Fruit fly (Drosophila melanogaster) whole organism, embryonic: Measurements from ENCODE around the gene CG11920.

ENCODE experiments used
- Awh ChIP-seq: fragments of 200-800 bp; sonication (Bioruptor generic); IDR thresholded peaks from 2 replicates; pipeline ENCODE4, ENCODE4 v1.3.6; 2022; ENCODE audit warnings: missing biosample characterization, missing genetic modification characterization
- Blimp-1 ChIP-seq: fragments of 200-800 bp; sonication (Bioruptor generic); optimal IDR thresholded peaks from 3 replicates; lab custom pipeline; 2018; ENCODE audit warnings: missing biosample characterization, missing genetic modification characterization, mild to moderate bottlenecking, moderate library complexity, missing genetic modification reagents
- CG11085 ChIP-seq: fragments of 200-800 bp; sonication (Bioruptor generic); IDR thresholded peaks from 2 replicates; pipeline ENCODE4 v1.3.6; 2022; ENCODE audit warnings: missing biosample characterization, missing genetic modification characterization
- CG12236 ChIP-seq: fragments of 200-800 bp; sonication (Bioruptor generic); optimal IDR thresholded peaks from 2 replicates; lab custom pipeline; 2016; ENCODE audit warnings: missing biosample characterization, missing genetic modification characterization
- CG12299 ChIP-seq: fragments of 200-800 bp; sonication (Bioruptor generic); optimal IDR thresholded peaks from 2 replicates; lab custom pipeline; 2018; ENCODE audit warnings: missing biosample characterization, mild to moderate bottlenecking, missing genetic modification characterization
- CG12659 ChIP-seq: fragments of 200-800 bp; sonication (Bioruptor generic); optimal IDR thresholded peaks from 3 replicates; lab custom pipeline; 2017; ENCODE audit warnings: mild to moderate bottlenecking, missing biosample characterization, missing genetic modification reagents, missing genetic modification characterization
- CG13287 ChIP-seq: fragments of 200-800 bp; sonication (Bioruptor generic); IDR thresholded peaks from 2 replicates; pipeline ENCODE4 v1.3.6; 2022; ENCODE audit warnings: missing biosample characterization, missing genetic modification characterization; ENCODE audit not compliant: partially characterized antibody
- CG1529 ChIP-seq: fragments of 200-800 bp; sonication (Bioruptor generic); optimal IDR thresholded peaks from 3 replicates; lab custom pipeline; 2018; ENCODE audit warnings: missing biosample characterization, missing genetic modification characterization
- CG1603 ChIP-seq: fragments of 200-800 bp; sonication (Bioruptor generic); optimal IDR thresholded peaks from 2 replicates; lab custom pipeline; 2019; ENCODE audit warnings: missing biosample characterization, mild to moderate bottlenecking, missing genetic modification characterization, moderate library complexity
- CG17359 ChIP-seq: fragments of 200-800 bp; sonication (Bioruptor generic); optimal IDR thresholded peaks from 3 replicates; lab custom pipeline; 2018; ENCODE audit warnings: missing biosample characterization, mild to moderate bottlenecking, missing genetic modification characterization, moderate library complexity
- CG2678 ChIP-seq: fragments of 200-800 bp; sonication (Bioruptor generic); optimal IDR thresholded peaks from 3 replicates; lab custom pipeline; 2019; ENCODE audit warnings: missing biosample characterization, mild to moderate bottlenecking, missing genetic modification characterization, moderate library complexity
- CG2875 ChIP-seq: fragments of 200-800 bp; sonication (Bioruptor generic); optimal IDR thresholded peaks from 2 replicates; lab custom pipeline; 2017; ENCODE audit warnings: missing biosample characterization, mild to moderate bottlenecking, missing genetic modification characterization, missing genetic modification reagents
- CG2889 ChIP-seq: fragments of 200-800 bp; sonication (Bioruptor generic); IDR thresholded peaks from 3 replicates; pipeline ENCODE4 v1.3.6; 2022; ENCODE audit warnings: missing biosample characterization, missing genetic modification characterization
- CG30403 ChIP-seq: fragments of 200-800 bp; sonication (Bioruptor generic); optimal IDR thresholded peaks from 3 replicates; lab custom pipeline; 2016; ENCODE audit warnings: missing biosample characterization, missing genetic modification characterization
- CG30431 ChIP-seq: fragments of 200-800 bp; sonication (Bioruptor generic); optimal IDR thresholded peaks from 2 replicates; lab custom pipeline; 2017; ENCODE audit warnings: missing biosample characterization, missing genetic modification characterization
- CG31388 ChIP-seq: fragments of 200-800 bp; sonication (Bioruptor generic); optimal IDR thresholded peaks from 2 replicates; lab custom pipeline; 2016; ENCODE audit warnings: missing biosample characterization, missing genetic modification characterization
- CG33557 ChIP-seq: fragments of 200-800 bp; sonication (Bioruptor generic); optimal IDR thresholded peaks from 2 replicates; lab custom pipeline; 2019; ENCODE audit warnings: missing biosample characterization, mild to moderate bottlenecking, missing genetic modification characterization, moderate library complexity
- CG3847 ChIP-seq: fragments of 200-800 bp; sonication (Bioruptor generic); IDR thresholded peaks from 2 replicates; pipeline ENCODE4 v1.3.6; 2022; ENCODE audit warnings: missing biosample characterization, missing genetic modification characterization
- CG4328 ChIP-seq: fragments of 200-800 bp; sonication (Bioruptor generic); optimal IDR thresholded peaks from 3 replicates; lab custom pipeline; 2017; ENCODE audit warnings: missing biosample characterization, missing genetic modification reagents, missing genetic modification characterization
- CG4730 ChIP-seq: fragments of 200-800 bp; sonication (Bioruptor generic); IDR thresholded peaks from 2 replicates; pipeline ENCODE4 v1.3.6; 2022; ENCODE audit warnings: missing biosample characterization, missing genetic modification characterization
- CG5180 ChIP-seq: fragments of 200-800 bp; sonication (Bioruptor generic); optimal IDR thresholded peaks from 3 replicates; lab custom pipeline; 2017; ENCODE audit warnings: missing biosample characterization, missing genetic modification characterization, mild to moderate bottlenecking, moderate library complexity, missing genetic modification reagents
- CG5245 ChIP-seq: fragments of 200-800 bp; sonication (Bioruptor generic); optimal IDR thresholded peaks from 3 replicates; lab custom pipeline; 2016; ENCODE audit warnings: missing biosample characterization, missing genetic modification characterization
- CG6791 ChIP-seq: fragments of 200-800 bp; sonication (Bioruptor generic); IDR thresholded peaks from 3 replicates; pipeline ENCODE4 v1.3.6; 2022; ENCODE audit warnings: missing biosample characterization, missing genetic modification characterization; ENCODE audit not compliant: partially characterized antibody
- CG7928 ChIP-seq: fragments of 200-800 bp; sonication (Bioruptor generic); optimal IDR thresholded peaks from 2 replicates; lab custom pipeline; 2017; ENCODE audit warnings: missing biosample characterization, mild to moderate bottlenecking, missing genetic modification characterization
- CG7987 ChIP-seq: fragments of 200-800 bp; sonication (Bioruptor generic); optimal IDR thresholded peaks from 2 replicates; lab custom pipeline; 2018; ENCODE audit warnings: missing biosample characterization, mild to moderate bottlenecking, missing genetic modification characterization, moderate library complexity
- CkIIα-i1 ChIP-seq: fragments of 200-800 bp; sonication (Bioruptor generic); IDR thresholded peaks from 2 replicates; pipeline ENCODE4 v1.3.6; 2022; ENCODE audit warnings: missing biosample characterization, missing genetic modification characterization
- D19A ChIP-seq: fragments of 200-800 bp; optimal IDR thresholded peaks from 3 replicates; lab custom pipeline; 2019; ENCODE audit warnings: missing biosample characterization, mild to moderate bottlenecking, missing genetic modification characterization, moderate library complexity
- Doc2 ChIP-seq: fragments of 200-800 bp; sonication (Bioruptor generic); IDR thresholded peaks from 2 replicates; pipeline ENCODE4 v1.3.6; 2022; ENCODE audit warnings: missing biosample characterization, missing genetic modification characterization
- Drgx ChIP-seq: fragments of 200-800 bp; sonication (Bioruptor generic); IDR thresholded peaks from 2 replicates; pipeline ENCODE4 v1.3.6; 2022; ENCODE audit warnings: missing biosample characterization, missing genetic modification characterization
- Eip74EF ChIP-seq, 2 experiments: fragments of 200-800 bp in 1 of 2; fragments of >200 bp in 1 of 2; sonication (Bioruptor generic) in 1 of 2; optimal IDR thresholded peaks; 2 replicates each; lab custom pipeline; 2017 to 2019; ENCODE audit warnings: missing biosample characterization in 2 of 2, missing genetic modification characterization in 2 of 2, mild to moderate bottlenecking in 1 of 2, moderate library complexity in 1 of 2
- Lhr ChIP-seq: fragments of 200-800 bp; sonication (Bioruptor generic); optimal IDR thresholded peaks from 3 replicates; lab custom pipeline; 2017; ENCODE audit warnings: mild to moderate bottlenecking, missing biosample characterization, missing genetic modification reagents, missing genetic modification characterization
- MBD-R2 ChIP-seq: fragments of 200-800 bp; sonication (Bioruptor generic); IDR thresholded peaks from 2 replicates; pipeline ENCODE4 v1.3.6; 2022; ENCODE audit warnings: missing biosample characterization, missing genetic modification characterization
- MESR4 ChIP-seq: fragments of 200-800 bp; sonication (Bioruptor generic); optimal IDR thresholded peaks from 2 replicates; lab custom pipeline; 2018; ENCODE audit warnings: missing biosample characterization, mild to moderate bottlenecking, missing genetic modification characterization, moderate library complexity
- Mes4 ChIP-seq: fragments of 200-800 bp; sonication (Bioruptor generic); optimal IDR thresholded peaks from 2 replicates; lab custom pipeline; 2016; ENCODE audit warnings: missing biosample characterization, missing genetic modification characterization
- NC2β ChIP-seq: fragments of 200-800 bp; sonication (Bioruptor generic); optimal IDR thresholded peaks from 2 replicates; lab custom pipeline; 2016; ENCODE audit warnings: missing biosample characterization, missing genetic modification characterization
- NfI ChIP-seq: fragments of 200-800 bp; sonication (Bioruptor generic); optimal IDR thresholded peaks from 3 replicates; lab custom pipeline; 2018; ENCODE audit warnings: missing biosample characterization, mild to moderate bottlenecking, missing genetic modification characterization, moderate library complexity
- Sin3A ChIP-seq: fragments of >200 bp; optimal IDR thresholded peaks from 2 replicates; lab custom pipeline; 2018
- Usf ChIP-seq: fragments of 200-800 bp; sonication (Bioruptor generic); optimal IDR thresholded peaks from 2 replicates; lab custom pipeline; 2017; ENCODE audit warnings: missing genotype, missing biosample characterization, missing genetic modification characterization
- YL-1 ChIP-seq: fragments of 200-800 bp; sonication (Bioruptor generic); optimal IDR thresholded peaks from 3 replicates; lab custom pipeline; 2017; ENCODE audit warnings: missing biosample characterization, mild to moderate bottlenecking, missing genetic modification characterization
- gcm ChIP-seq: fragments of 200-800 bp; sonication (Bioruptor generic); optimal IDR thresholded peaks from 2 replicates; lab custom pipeline; 2019; ENCODE audit warnings: missing biosample characterization, mild to moderate bottlenecking, missing genetic modification characterization, moderate library complexity
- gro ChIP-seq: fragments of 200-800 bp; sonication (Bioruptor generic); optimal IDR thresholded peaks from 2 replicates; lab custom pipeline; 2016; ENCODE audit warnings: missing biosample characterization, missing genetic modification characterization
- hb ChIP-seq: fragments of 200-800 bp; sonication (Bioruptor generic); IDR thresholded peaks from 3 replicates; pipeline ENCODE4 v1.3.6; 2022; ENCODE audit warnings: missing biosample characterization, missing genetic modification characterization; ENCODE audit not compliant: partially characterized antibody
- hbn ChIP-seq: fragments of 200-800 bp; sonication (Bioruptor generic); IDR thresholded peaks from 2 replicates; pipeline ENCODE4 v1.3.6; 2022; ENCODE audit warnings: missing biosample characterization, missing genetic modification characterization; ENCODE audit not compliant: partially characterized antibody
- her ChIP-seq: fragments of 200-800 bp; sonication (Bioruptor generic); optimal IDR thresholded peaks from 2 replicates; lab custom pipeline; 2016; ENCODE audit warnings: missing biosample characterization, missing genetic modification characterization
- klu ChIP-seq: fragments of 200-800 bp; sonication (Bioruptor generic); IDR thresholded peaks from 2 replicates; pipeline ENCODE4 v1.3.6; 2022; ENCODE audit warnings: missing biosample characterization, missing genetic modification characterization
- kni ChIP-seq: fragments of 200-800 bp; sonication (Bioruptor generic); optimal IDR thresholded peaks from 3 replicates; lab custom pipeline; 2017; ENCODE audit warnings: mild to moderate bottlenecking, missing biosample characterization, missing genetic modification reagents, missing genetic modification characterization
- pan ChIP-seq, 4 experiments: fragments of >200 bp in 3 of 4; fragments of 200-800 bp in 1 of 4; sonication (Bioruptor generic) in 1 of 4; optimal IDR thresholded peaks in 3 of 4; IDR thresholded peaks in 1 of 4; 2 replicates each; pipeline versions ENCODE4 v1.3.6 to Lab custom; 2017 to 2022; ENCODE audit warnings: missing biosample characterization in 2 of 4, missing genetic modification characterization in 2 of 4, mixed read lengths in 1 of 4
- prd ChIP-seq, 3 experiments: fragments of >200 bp in 2 of 3; fragments of 200-800 bp in 1 of 3; sonication (Bioruptor generic) in 1 of 3; optimal IDR thresholded peaks in 2 of 3; IDR thresholded peaks in 1 of 3; 2 replicates in 2 of 3; 3 replicates in 1 of 3; pipeline versions ENCODE4 v1.3.6 to Lab custom; 2017 to 2022; ENCODE audit warnings: missing biosample characterization in 1 of 3, missing genetic modification characterization in 1 of 3
- sens-2 ChIP-seq: fragments of 200-800 bp; sonication (Bioruptor generic); IDR thresholded peaks from 2 replicates; pipeline ENCODE4 v1.3.6; 2022; ENCODE audit warnings: missing biosample characterization, missing genetic modification characterization
- ttk ChIP-seq: fragments of 200-800 bp; sonication (Bioruptor generic); IDR thresholded peaks from 2 replicates; pipeline ENCODE4 v2.1.2; 2022; ENCODE audit warnings: missing biosample characterization, missing genetic modification characterization

The CG11920 gene

dm6 chr3R:25047504-25047903 lies 27.2 kb upstream of the CG11920 start, which contains the start of gene CG11790 (continued):
- TF ChIP-seq Blimp-1 (GFP tag; lab: Kevin White, UChicago): no peak
- no peak for TF ChIP-seq CG7987 (GFP tag; lab: Kevin White, UChicago)
- TF ChIP-seq CG2889 (GFP tag; lab: Robert Waterston, UW): no peak
- TF ChIP-seq sens-2 (GFP tag; lab: Robert Waterston, UW): no peak
- TF ChIP-seq Mes4 (GFP tag; lab: Kevin White, UChicago): no peak
- TF ChIP-seq CG3847 (GFP tag; lab: Robert Waterston, UW): no peak
- no peak for TF ChIP-seq CG2678 (tag; lab: Kevin White, UChicago)
- no peak for TF ChIP-seq kni (GFP tag; lab: Kevin White, UChicago)
- TF ChIP-seq CG12236: no peak
- TF ChIP-seq MBD-R2 (GFP tag; lab: Robert Waterston, UW): peak; percentile 84
- no peak for TF ChIP-seq Sin3A (lab: Kevin White, UChicago)
- no peak for TF ChIP-seq prd (optimal IDR thresholded peaks at IDR 0.05; lab: Kevin White, UChicago)
- TF ChIP-seq prd (GFP tag; IDR thresholded peaks at IDR 0.05; lab: Robert Waterston, UW): no peak
- TF ChIP-seq CG17359 (tag; lab: Kevin White, UChicago): no peak
- no peak for TF ChIP-seq CkIIα-i1 (GFP tag; lab: Robert Waterston, UW)
- no peak for TF ChIP-seq Drgx
- peak; percentile 12 for TF ChIP-seq NfI (GFP tag; lab: Kevin White, UChicago)
- no peak for TF ChIP-seq CG30431 (GFP tag; lab: Kevin White, UChicago)
- TF ChIP-seq CG6791: peak; percentile 83
- no peak for TF ChIP-seq CG33557
- no peak for TF ChIP-seq gcm (GFP tag; lab: Kevin White, UChicago)
- no peak for TF ChIP-seq Doc2
- no peak for TF ChIP-seq YL-1 (GFP tag; lab: Kevin White, UChicago)
- TF ChIP-seq CG5245 (GFP tag; lab: Kevin White, UChicago): no peak
- TF ChIP-seq CG11085 (GFP tag; lab: Robert Waterston, UW): no peak
- TF ChIP-seq CG30403 (GFP tag; lab: Kevin White, UChicago): no peak
- no peak for TF ChIP-seq Usf (GFP tag; lab: Kevin White, UChicago)
- no peak for TF ChIP-seq Eip74EF (GFP tag; optimal IDR thresholded peaks at IDR 0.05; lab: Kevin White, UChicago)
- TF ChIP-seq CG5180 (GFP tag; lab: Kevin White, UChicago): no peak
- no peak for TF ChIP-seq CG2875 (GFP tag; lab: Kevin White, UChicago)
- TF ChIP-seq gro: peak; percentile 5
- TF ChIP-seq Awh (GFP tag; lab: Robert Waterston, UW): no peak
- TF ChIP-seq CG4328 (GFP tag; lab: Kevin White, UChicago): no peak
- no peak for TF ChIP-seq CG31388 (GFP tag; lab: Kevin White, UChicago)
- TF ChIP-seq D19A: no peak
- TF ChIP-seq CG1603: peak; percentile 59
- TF ChIP-seq her (GFP tag; lab: Kevin White, UChicago): peak; percentile 55
- no peak for TF ChIP-seq ttk (GFP tag; lab: Robert Waterston, UW)
- peak; percentile 52 for TF ChIP-seq MESR4 (GFP tag; lab: Kevin White, UChicago)
- TF ChIP-seq Lhr (GFP tag; lab: Kevin White, UChicago): no peak
- TF ChIP-seq NC2β (GFP tag; lab: Kevin White, UChicago): no peak
- no peak for TF ChIP-seq CG4730
- TF ChIP-seq CG13287 (GFP tag; lab: Robert Waterston, UW): peak; percentile 88
- peak; percentile 61; the same call in 2 of the 3 replicates for TF ChIP-seq hb (GFP tag; lab: Robert Waterston, UW)
- no peak for TF ChIP-seq pan (optimal IDR thresholded peaks at IDR 0.05; lab: Kevin White, UChicago)
- TF ChIP-seq pan (GFP tag; optimal IDR thresholded peaks at IDR 0.05 in 1 of 2, IDR thresholded peaks at IDR 0.05 in 1 of 2): no peak
- no peak for TF ChIP-seq CG7928 (GFP tag; lab: Kevin White, UChicago)
- no peak for TF ChIP-seq klu (GFP tag; lab: Robert Waterston, UW)
- TF ChIP-seq CG12659: no peak
- TF ChIP-seq CG1529 (GFP tag; lab: Kevin White, UChicago): no peak
- TF ChIP-seq CG12299 (tag; lab: Kevin White, UChicago): no peak
- TF ChIP-seq hbn (GFP tag; lab: Robert Waterston, UW): peak; percentile 73; the same call in 1 of the 2 replicates
